Worm (Caenorhabditis elegans) whole organism, early embryonic: ENCODE measurements around the gene pdhb-1.

Experiments used
- B0310.2 ChIP-seq: sonication (generic microtip); optimal IDR thresholded peaks from 2 replicates; lab custom pipeline; 2016; ENCODE audit warnings: mild to moderate bottlenecking, missing genetic modification characterization, missing compliant biosample characterization
- hnd-1 ChIP-seq: sonication (generic microtip); optimal IDR thresholded peaks from 2 replicates; lab custom pipeline; 2016; ENCODE audit warnings: missing genetic modification characterization, missing compliant biosample characterization
- pes-1 ChIP-seq: fragments of 200-800 bp; sonication (Bioruptor generic); IDR thresholded peaks from 2 replicates; pipeline ENCODE4 v1.3.6; 2022; ENCODE audit warnings: missing genetic modification reagents, missing genetic modification characterization, missing compliant biosample characterization

DNA sequence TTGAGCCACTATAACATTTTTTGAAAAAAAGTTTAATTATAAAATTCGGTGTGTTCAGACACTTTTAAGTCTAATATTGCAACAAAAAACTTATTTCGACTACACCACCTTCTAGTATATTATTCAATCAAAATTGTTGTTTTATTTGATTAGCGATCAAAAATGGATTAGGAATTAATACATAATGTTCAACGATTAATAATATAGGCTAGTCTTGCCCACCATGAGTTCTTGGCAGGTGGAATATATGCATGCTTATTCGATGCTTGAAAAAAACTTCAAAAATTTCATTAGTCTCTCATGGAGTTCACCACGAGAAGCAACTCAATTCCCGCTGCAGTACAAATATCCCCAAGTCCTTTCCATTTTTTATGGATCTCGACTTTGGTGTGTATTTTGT lies 36.5 kb downstream of the pdhb-1 start, which contains the start of gene srz-32:
- TF ChIP-seq hnd-1 (tag; lab: Kevin White, UChicago): no peak
- TF ChIP-seq B0310.2: no peak
- TF ChIP-seq pes-1 (GFP tag; lab: Robert Waterston, UW): no peak
